Fruit fly (Drosophila melanogaster) whole organism, prepupa: ENCODE results near the gene CG33912.

Experiments used
- Blimp-1 ChIP-seq: fragments of 200-800 bp; sonication (Bioruptor generic); optimal IDR thresholded peaks from 3 replicates; lab custom pipeline; 2017; ENCODE audit warnings: missing biosample characterization, missing genetic modification characterization, mild to moderate bottlenecking, moderate library complexity, missing genetic modification reagents
- CG10631 ChIP-seq: fragments of 200-800 bp; sonication (Bioruptor generic); optimal IDR thresholded peaks from 2 replicates; lab custom pipeline; 2016; ENCODE audit warnings: missing biosample characterization, missing genetic modification characterization
- CG10669 ChIP-seq: fragments of 200-800 bp; sonication (Bioruptor generic); optimal IDR thresholded peaks from 3 replicates; lab custom pipeline; 2018; ENCODE audit warnings: missing biosample characterization, mild to moderate bottlenecking, missing genetic modification characterization, moderate library complexity
- CG11762 ChIP-seq: fragments of 200-800 bp; sonication (Bioruptor generic); optimal IDR thresholded peaks from 3 replicates; lab custom pipeline; 2016; ENCODE audit warnings: missing biosample characterization, missing genetic modification characterization; ENCODE audit not compliant: insufficient read depth
- CG11902 ChIP-seq: fragments of 200-800 bp; sonication (Bioruptor generic); optimal IDR thresholded peaks from 3 replicates; lab custom pipeline; 2016; ENCODE audit warnings: missing biosample characterization, missing genetic modification characterization
- CG15336 ChIP-seq: fragments of 200-800 bp; sonication (Bioruptor generic); IDR thresholded peaks from 2 replicates; pipeline ENCODE4 v1.3.6; 2022; ENCODE audit warnings: missing biosample characterization, missing genetic modification characterization
- CG1621 ChIP-seq: fragments of 200-800 bp; sonication (Bioruptor generic); optimal IDR thresholded peaks from 3 replicates; lab custom pipeline; 2018; ENCODE audit warnings: missing biosample characterization, mild to moderate bottlenecking, missing genetic modification characterization
- CG16779 ChIP-seq: fragments of 200-800 bp; sonication (Bioruptor generic); optimal IDR thresholded peaks from 3 replicates; lab custom pipeline; 2017; ENCODE audit warnings: missing biosample characterization, mild to moderate bottlenecking, missing genetic modification characterization
- CG3032 ChIP-seq: fragments of 200-800 bp; optimal IDR thresholded peaks from 2 replicates; lab custom pipeline; 2019; ENCODE audit warnings: missing biosample characterization, mild to moderate bottlenecking, missing genetic modification characterization, moderate library complexity
- CG31627 ChIP-seq: fragments of 200-800 bp; sonication (Bioruptor generic); optimal IDR thresholded peaks from 3 replicates; lab custom pipeline; 2016; ENCODE audit warnings: missing biosample characterization, missing genetic modification characterization
- CG32006 ChIP-seq: fragments of 200-800 bp; sonication (Bioruptor generic); optimal IDR thresholded peaks from 3 replicates; lab custom pipeline; 2017; ENCODE audit warnings: missing biosample characterization, mild to moderate bottlenecking, missing genetic modification characterization
- CG34406 ChIP-seq: fragments of 200-800 bp; sonication (Bioruptor generic); optimal IDR thresholded peaks from 3 replicates; lab custom pipeline; 2016; ENCODE audit warnings: missing biosample characterization, missing genetic modification characterization
- CG3919 ChIP-seq: fragments of 200-800 bp; sonication (Bioruptor generic); optimal IDR thresholded peaks from 3 replicates; lab custom pipeline; 2016; ENCODE audit warnings: missing biosample characterization, missing genetic modification characterization
- CG4318 ChIP-seq: fragments of 200-800 bp; sonication (Bioruptor generic); optimal IDR thresholded peaks from 3 replicates; lab custom pipeline; 2017; ENCODE audit warnings: missing biosample characterization, mild to moderate bottlenecking, missing genetic modification characterization
- CG6163 ChIP-seq: fragments of 200-800 bp; sonication (Bioruptor generic); IDR thresholded peaks from 3 replicates; pipeline ENCODE4 v1.3.6; 2022; ENCODE audit warnings: missing biosample characterization, missing genetic modification characterization
- CG6276 ChIP-seq: fragments of 200-800 bp; sonication (Bioruptor generic); optimal IDR thresholded peaks from 2 replicates; lab custom pipeline; 2017; ENCODE audit warnings: missing biosample characterization, mild to moderate bottlenecking, missing genetic modification characterization
- CG6792 ChIP-seq: fragments of 200-800 bp; sonication (Bioruptor generic); optimal IDR thresholded peaks from 3 replicates; lab custom pipeline; 2016; ENCODE audit warnings: missing biosample characterization, missing genetic modification characterization
- CG6854 ChIP-seq: fragments of 200-800 bp; sonication (Bioruptor generic); optimal IDR thresholded peaks from 2 replicates; lab custom pipeline; 2017; ENCODE audit warnings: missing biosample characterization, mild to moderate bottlenecking, missing genetic modification characterization
- CG7368 ChIP-seq: fragments of 200-800 bp; sonication (Bioruptor generic); optimal IDR thresholded peaks from 3 replicates; lab custom pipeline; 2016; ENCODE audit warnings: missing biosample characterization, missing genetic modification characterization
- CG8119 ChIP-seq: fragments of 200-800 bp; sonication (Bioruptor generic); IDR thresholded peaks from 3 replicates; pipeline ENCODE4 v1.3.6; 2022; ENCODE audit warnings: missing biosample characterization, missing genetic modification characterization
- CG8319 ChIP-seq: fragments of 200-800 bp; sonication (Bioruptor generic); optimal IDR thresholded peaks from 3 replicates; lab custom pipeline; 2016; ENCODE audit warnings: missing biosample characterization, missing genetic modification characterization
- CG8632 ChIP-seq: fragments of 200-800 bp; sonication (Bioruptor generic); optimal IDR thresholded peaks from 3 replicates; lab custom pipeline; 2016; ENCODE audit warnings: missing biosample characterization, missing genetic modification characterization
- CG9139 ChIP-seq: fragments of 200-800 bp; sonication (Bioruptor generic); optimal IDR thresholded peaks from 3 replicates; lab custom pipeline; 2017; ENCODE audit warnings: missing biosample characterization, mild to moderate bottlenecking, missing genetic modification characterization
- Eip75B ChIP-seq: fragments of 200-800 bp; sonication (Bioruptor generic); optimal IDR thresholded peaks from 3 replicates; lab custom pipeline; 2016; ENCODE audit warnings: missing biosample characterization, missing genetic modification characterization
- Eip78C ChIP-seq: fragments of 200-800 bp; sonication (Bioruptor generic); peaks from one replicate; lab custom pipeline; 2016; ENCODE audit warnings: missing biosample characterization, missing genetic modification characterization
- Eip93F ChIP-seq: fragments of 200-800 bp; sonication (Bioruptor generic); optimal IDR thresholded peaks from 2 replicates; lab custom pipeline; 2016; ENCODE audit warnings: missing biosample characterization, mild to moderate bottlenecking, missing genetic modification characterization
- Ets21C ChIP-seq: fragments of 200-800 bp; sonication (Bioruptor generic); optimal IDR thresholded peaks from 3 replicates; lab custom pipeline; 2016; ENCODE audit warnings: missing biosample characterization, missing genetic modification characterization
- Ets96B ChIP-seq: fragments of 200-800 bp; optimal IDR thresholded peaks from 2 replicates; lab custom pipeline; 2019; ENCODE audit warnings: missing biosample characterization, mild to moderate bottlenecking, missing genetic modification characterization, moderate library complexity
- Hr39 ChIP-seq: fragments of 200-800 bp; sonication (Bioruptor generic); optimal IDR thresholded peaks from 2 replicates; lab custom pipeline; 2016; ENCODE audit warnings: missing biosample characterization, missing genetic modification characterization
- Hr4 ChIP-seq: fragments of 200-800 bp; sonication (Bioruptor generic); optimal IDR thresholded peaks from 3 replicates; lab custom pipeline; 2016; ENCODE audit warnings: missing biosample characterization, missing genetic modification characterization
- Lpt ChIP-seq: fragments of 200-800 bp; sonication (Bioruptor generic); optimal IDR thresholded peaks from 3 replicates; lab custom pipeline; 2016; ENCODE audit warnings: missing biosample characterization, missing genetic modification characterization
- Met ChIP-seq: fragments of 200-800 bp; sonication (Bioruptor generic); optimal IDR thresholded peaks from 3 replicates; lab custom pipeline; 2016; ENCODE audit warnings: missing biosample characterization, missing genetic modification characterization
- OdsH ChIP-seq: fragments of 200-800 bp; sonication (Bioruptor generic); optimal IDR thresholded peaks from 3 replicates; lab custom pipeline; 2016; ENCODE audit warnings: missing biosample characterization, missing genetic modification characterization
- Smox ChIP-seq: fragments of 200-800 bp; sonication (Bioruptor generic); optimal IDR thresholded peaks from 3 replicates; lab custom pipeline; 2016; ENCODE audit warnings: missing biosample characterization, missing genetic modification characterization
- Sox15 ChIP-seq: fragments of 200-800 bp; sonication (Bioruptor generic); optimal IDR thresholded peaks from 3 replicates; lab custom pipeline; 2016; ENCODE audit warnings: missing biosample characterization, missing genetic modification characterization
- achi ChIP-seq: fragments of 200-800 bp; sonication (Bioruptor generic); optimal IDR thresholded peaks from 3 replicates; lab custom pipeline; 2016; ENCODE audit warnings: missing biosample characterization, missing genetic modification characterization
- acj6 ChIP-seq: fragments of 200-800 bp; sonication (Bioruptor generic); optimal IDR thresholded peaks from 3 replicates; lab custom pipeline; 2016; ENCODE audit warnings: missing biosample characterization, missing genetic modification characterization
- cyc ChIP-seq: fragments of 200-800 bp; sonication (Bioruptor generic); optimal IDR thresholded peaks from 3 replicates; lab custom pipeline; 2016; ENCODE audit warnings: missing biosample characterization, missing genetic modification characterization
- dac ChIP-seq: fragments of 200-800 bp; sonication (Bioruptor generic); optimal IDR thresholded peaks from 2 replicates; lab custom pipeline; 2017; ENCODE audit warnings: missing biosample characterization, mild to moderate bottlenecking, missing genetic modification characterization
- dsx ChIP-seq: fragments of 200-800 bp; optimal IDR thresholded peaks from 3 replicates; lab custom pipeline; 2019; ENCODE audit warnings: missing biosample characterization, mild to moderate bottlenecking, missing genetic modification characterization, moderate library complexity; ENCODE audit not compliant: poor library complexity, severe bottlenecking
- eg ChIP-seq: fragments of 200-800 bp; sonication (Bioruptor generic); IDR thresholded peaks from 3 replicates; pipeline ENCODE4 v1.3.6; 2022; ENCODE audit warnings: missing biosample characterization, missing genetic modification characterization
- esn ChIP-seq: fragments of 200-800 bp; sonication (Bioruptor generic); optimal IDR thresholded peaks from 2 replicates; lab custom pipeline; 2016; ENCODE audit warnings: missing biosample characterization, mild to moderate bottlenecking, missing genetic modification characterization, moderate library complexity
- fd85E ChIP-seq: fragments of 200-800 bp; sonication (Bioruptor generic); optimal IDR thresholded peaks from 3 replicates; lab custom pipeline; 2016; ENCODE audit warnings: missing biosample characterization, missing genetic modification characterization
- fkh ChIP-seq: fragments of 200-800 bp; sonication (Bioruptor generic); optimal IDR thresholded peaks from 3 replicates; lab custom pipeline; 2017; ENCODE audit warnings: missing biosample characterization, mild to moderate bottlenecking, missing genetic modification characterization, moderate library complexity
- lz ChIP-seq: fragments of 200-800 bp; sonication (Bioruptor generic); optimal IDR thresholded peaks from 3 replicates; lab custom pipeline; 2016; ENCODE audit warnings: missing biosample characterization, missing genetic modification characterization
- net ChIP-seq: fragments of 200-800 bp; sonication (Bioruptor generic); optimal IDR thresholded peaks from 3 replicates; lab custom pipeline; 2016; ENCODE audit warnings: missing biosample characterization, missing genetic modification characterization
- pdm3 ChIP-seq: fragments of 200-800 bp; sonication (Bioruptor generic); optimal IDR thresholded peaks from 3 replicates; lab custom pipeline; 2016; ENCODE audit warnings: missing biosample characterization, missing genetic modification characterization
- salr ChIP-seq, 2 experiments: fragments of 200-800 bp; sonication (Bioruptor generic); optimal IDR thresholded peaks; 3 replicates each; lab custom pipeline; 2016 to 2018; ENCODE audit warnings: missing biosample characterization in 2 of 2, missing genetic modification characterization in 2 of 2, mild to moderate bottlenecking in 1 of 2
- spab ChIP-seq: fragments of 200-800 bp; sonication (Bioruptor generic); optimal IDR thresholded peaks from 2 replicates; lab custom pipeline; 2017; ENCODE audit warnings: missing biosample characterization, mild to moderate bottlenecking, missing genetic modification characterization, missing genetic modification reagents
- ss ChIP-seq, 2 experiments: fragments of 200-800 bp; sonication (Bioruptor generic); optimal IDR thresholded peaks; 2 replicates in 1 of 2; 3 replicates in 1 of 2; lab custom pipeline; 2017 to 2018; ENCODE audit warnings: mild to moderate bottlenecking in 2 of 2, missing biosample characterization in 2 of 2, missing genetic modification characterization in 2 of 2, moderate library complexity in 1 of 2
- svp ChIP-seq: fragments of 200-800 bp; sonication (Bioruptor generic); peaks from one replicate; lab custom pipeline; 2016; ENCODE audit warnings: missing biosample characterization, missing genetic modification characterization
- topi ChIP-seq: fragments of 200-800 bp; sonication (Bioruptor generic); optimal IDR thresholded peaks from 3 replicates; lab custom pipeline; 2016; ENCODE audit warnings: missing biosample characterization, missing genetic modification characterization
- vri ChIP-seq: fragments of 200-800 bp; sonication (Bioruptor generic); optimal IDR thresholded peaks from 3 replicates; lab custom pipeline; 2016; ENCODE audit warnings: missing biosample characterization, mild to moderate bottlenecking, missing genetic modification characterization

The CG33912 gene

dm6 chr3L:20711397-20711796 lies 44.1 kb downstream of the CG33912 start:
- TF ChIP-seq CG3032 = no peak
- TF ChIP-seq Ets21C (GFP tag; lab: Kevin White, UChicago) = peak; percentile 23
- no peak for TF ChIP-seq dac (GFP tag; lab: Kevin White, UChicago)
- TF ChIP-seq svp (GFP tag; lab: Kevin White, UChicago) = no peak
- TF ChIP-seq CG7368 (GFP tag; lab: Kevin White, UChicago) = no peak
- TF ChIP-seq Ets96B (tag; lab: Kevin White, UChicago) = no peak
- peak; percentile 61 for TF ChIP-seq CG3919 (GFP tag; lab: Kevin White, UChicago)
- TF ChIP-seq net (GFP tag; lab: Kevin White, UChicago) = no peak
- no peak for TF ChIP-seq CG1621 (tag; lab: Kevin White, UChicago)
- TF ChIP-seq CG8319 = no peak
- peak; percentile 11 for TF ChIP-seq Eip75B
- TF ChIP-seq OdsH = peak; percentile 36
- TF ChIP-seq CG9139 (GFP tag; lab: Kevin White, UChicago) = no peak
- TF ChIP-seq CG8632 (GFP tag; lab: Kevin White, UChicago) = no peak
- peak; percentile 52 for TF ChIP-seq Hr4 (GFP tag; lab: Kevin White, UChicago)
- TF ChIP-seq CG10669 (GFP tag; lab: Kevin White, UChicago) = no peak
- no peak for TF ChIP-seq CG6854
- TF ChIP-seq vri (GFP tag; lab: Kevin White, UChicago) = peak; percentile 71
- peak; percentile 45 for TF ChIP-seq topi (GFP tag; lab: Kevin White, UChicago)
- no peak for TF ChIP-seq ss (GFP tag; optimal IDR thresholded peaks at IDR 0.05; lab: Kevin White, UChicago)
- TF ChIP-seq CG10631 (GFP tag; lab: Kevin White, UChicago) = no peak
- TF ChIP-seq acj6 (GFP tag; lab: Kevin White, UChicago) = peak; percentile 41
- TF ChIP-seq achi (GFP tag; lab: Kevin White, UChicago) = peak; percentile 13
- peak; percentile 30 for TF ChIP-seq pdm3 (GFP tag; lab: Kevin White, UChicago)
- no peak for TF ChIP-seq CG6163 (GFP tag; lab: Robert Waterston, UW)
- TF ChIP-seq Lpt (GFP tag; lab: Kevin White, UChicago) = no peak
- TF ChIP-seq Blimp-1 (GFP tag; lab: Kevin White, UChicago) = no peak
- TF ChIP-seq Eip78C (GFP tag; lab: Kevin White, UChicago) = peak; percentile 79
- TF ChIP-seq CG6276 (GFP tag; lab: Kevin White, UChicago) = no peak
- TF ChIP-seq Hr39 (GFP tag; lab: Kevin White, UChicago) = peak; percentile 41
- TF ChIP-seq CG11902 = no peak
- no peak for TF ChIP-seq eg (GFP tag; lab: Robert Waterston, UW)
- no peak for TF ChIP-seq CG16779 (tag; lab: Kevin White, UChicago)
- peak; percentile 44 for TF ChIP-seq CG31627
- no peak for TF ChIP-seq CG15336 (GFP tag; lab: Robert Waterston, UW)
- TF ChIP-seq spab (GFP tag; lab: Kevin White, UChicago) = no peak
- TF ChIP-seq CG8119 (GFP tag; lab: Robert Waterston, UW) = no peak
- no peak for TF ChIP-seq fd85E (GFP tag; lab: Kevin White, UChicago)
- no peak for TF ChIP-seq salr (GFP tag; optimal IDR thresholded peaks at IDR 0.05; lab: Kevin White, UChicago)
- TF ChIP-seq CG32006 (GFP tag; lab: Kevin White, UChicago) = peak; percentile 25
- peak; percentile 54 for TF ChIP-seq esn (GFP tag; lab: Kevin White, UChicago)
- peak; percentile 59 for TF ChIP-seq cyc (GFP tag; lab: Kevin White, UChicago)
- TF ChIP-seq CG34406 = no peak
- peak; percentile 16 for TF ChIP-seq CG6792
- peak; percentile 60 for TF ChIP-seq lz (GFP tag; lab: Kevin White, UChicago)
- TF ChIP-seq dsx (GFP tag; lab: Kevin White, UChicago) = peak; percentile 22
- TF ChIP-seq fkh (GFP tag; lab: Kevin White, UChicago) = no peak
- TF ChIP-seq Smox (GFP tag; lab: Kevin White, UChicago) = peak; percentile 13
- TF ChIP-seq Sox15 (GFP tag; lab: Kevin White, UChicago) = no peak
- no peak for TF ChIP-seq Eip93F (GFP tag; lab: Kevin White, UChicago)
- TF ChIP-seq Met (GFP tag; lab: Kevin White, UChicago) = peak; percentile 49
- TF ChIP-seq CG4318 (GFP tag; lab: Kevin White, UChicago) = no peak
- TF ChIP-seq CG11762 = no peak
